Worm (Caenorhabditis elegans) whole organism, L2 larva: ENCODE results near the gene sel-1.

ENCODE experiments used
- F13H6.1 ChIP-seq: sonication (generic microtip); optimal IDR thresholded peaks from 2 replicates; lab custom pipeline; 2016; ENCODE audit warnings: missing genetic modification characterization, missing compliant biosample characterization
- Y55F3AM.14 ChIP-seq: fragments of 200-800 bp; sonication (Bioruptor generic); optimal IDR thresholded peaks from 2 replicates; lab custom pipeline; 2018; ENCODE audit warnings: mild to moderate bottlenecking, missing genetic modification characterization, missing compliant biosample characterization
- ZK546.5 ChIP-seq: sonication (generic microtip); optimal IDR thresholded peaks from 2 replicates; lab custom pipeline; 2017; ENCODE audit warnings: missing biosample characterization, missing genetic modification characterization
- alr-1 ChIP-seq: fragments of 150-350 bp; optimal IDR thresholded peaks from 2 replicates; lab custom pipeline; 2014; ENCODE audit warnings: missing biosample characterization, missing genetic modification characterization
- aly-2 ChIP-seq: fragments of 150-350 bp; optimal IDR thresholded peaks from 2 replicates; lab custom pipeline; 2014; ENCODE audit warnings: missing biosample characterization, missing genetic modification characterization
- blmp-1 ChIP-seq: sonication (generic microtip); optimal IDR thresholded peaks from 2 replicates; lab custom pipeline; 2017; ENCODE audit warnings: missing genetic modification characterization, mild to moderate bottlenecking, missing compliant biosample characterization, antibody characterized with exemption, moderate library complexity; ENCODE audit not compliant: insufficient read depth
- crh-2 ChIP-seq: sonication (generic microtip); optimal IDR thresholded peaks from 2 replicates; lab custom pipeline; 2017; ENCODE audit warnings: missing biosample characterization, missing genetic modification characterization
- dmd-4 ChIP-seq: sonication (generic microtip); optimal IDR thresholded peaks from 2 replicates; lab custom pipeline; 2017; ENCODE audit warnings: missing biosample characterization, missing genetic modification characterization
- egl-27 ChIP-seq: sonication (generic microtip); optimal IDR thresholded peaks from 3 replicates; lab custom pipeline; 2017; ENCODE audit warnings: missing biosample characterization, missing genetic modification reagents, missing genetic modification characterization
- elt-1 ChIP-seq: fragments of 150-350 bp; optimal IDR thresholded peaks from 2 replicates; lab custom pipeline; 2014; ENCODE audit warnings: missing biosample characterization, missing genetic modification characterization
- elt-3 ChIP-seq: sonication (generic microtip); optimal IDR thresholded peaks from 2 replicates; lab custom pipeline; 2017; ENCODE audit warnings: missing biosample characterization, missing genetic modification characterization
- fos-1 ChIP-seq: fragments of 150-350 bp; optimal IDR thresholded peaks from 2 replicates; lab custom pipeline; 2014; ENCODE audit warnings: missing biosample characterization, missing genetic modification characterization
- gmeb-1 ChIP-seq: fragments of 150-350 bp; optimal IDR thresholded peaks from 2 replicates; lab custom pipeline; 2014; ENCODE audit warnings: missing biosample characterization, missing genetic modification characterization
- lin-11 ChIP-seq: fragments of 150-350 bp; sonication (generic microtip); optimal IDR thresholded peaks from 2 replicates; lab custom pipeline; 2014; ENCODE audit warnings: missing biosample characterization, missing genetic modification characterization, inconsistent platforms, mixed read lengths
- lsy-2 ChIP-seq, 2 experiments: fragments of 150-350 bp in 1 of 2; sonication (generic microtip) in 1 of 2; optimal IDR thresholded peaks; 2 replicates each; lab custom pipeline; 2014 to 2017; ENCODE audit warnings: missing biosample characterization in 2 of 2, missing genetic modification characterization in 2 of 2
- mab-5 ChIP-seq: fragments of 150-350 bp; optimal IDR thresholded peaks from 2 replicates; lab custom pipeline; 2014; ENCODE audit warnings: missing biosample characterization, missing genetic modification characterization
- mdl-1 ChIP-seq, 2 experiments: fragments of 150-350 bp in 1 of 2; sonication (generic microtip) in 1 of 2; optimal IDR thresholded peaks; 2 replicates each; lab custom pipeline; 2017; ENCODE audit warnings: missing biosample characterization in 2 of 2, missing genetic modification characterization in 2 of 2
- nhr-10 ChIP-seq: sonication (generic microtip); optimal IDR thresholded peaks from 2 replicates; lab custom pipeline; 2017; ENCODE audit warnings: missing biosample characterization, missing genetic modification characterization
- nhr-11 ChIP-seq: fragments of 150-350 bp; optimal IDR thresholded peaks from 2 replicates; lab custom pipeline; 2014; ENCODE audit warnings: missing biosample characterization, missing genetic modification characterization
- nhr-12 ChIP-seq: fragments of 150-350 bp; optimal IDR thresholded peaks from 2 replicates; lab custom pipeline; 2014; ENCODE audit warnings: missing biosample characterization, missing genetic modification characterization
- nhr-129 ChIP-seq: fragments of 150-350 bp; optimal IDR thresholded peaks from 2 replicates; lab custom pipeline; 2014; ENCODE audit warnings: missing biosample characterization, missing genetic modification characterization
- nhr-21 ChIP-seq: fragments of 150-350 bp; optimal IDR thresholded peaks from 2 replicates; lab custom pipeline; 2014; ENCODE audit warnings: missing biosample characterization, missing genetic modification characterization
- nhr-237 ChIP-seq: fragments of 150-350 bp; optimal IDR thresholded peaks from 2 replicates; lab custom pipeline; 2014; ENCODE audit warnings: missing biosample characterization, missing genetic modification characterization
- nhr-25 ChIP-seq: fragments of 150-350 bp; sonication (generic microtip); optimal IDR thresholded peaks from 3 replicates; lab custom pipeline; 2014; ENCODE audit warnings: missing biosample characterization, missing genetic modification characterization
- nhr-6 ChIP-seq: fragments of 150-350 bp; optimal IDR thresholded peaks from 2 replicates; lab custom pipeline; 2014; ENCODE audit warnings: missing biosample characterization, missing genetic modification characterization
- nhr-77 ChIP-seq: fragments of 150-350 bp; optimal IDR thresholded peaks from 2 replicates; lab custom pipeline; 2014; ENCODE audit warnings: missing biosample characterization, missing genetic modification characterization
- skn-1 ChIP-seq: sonication (generic microtip); optimal IDR thresholded peaks from 2 replicates; lab custom pipeline; 2017; ENCODE audit warnings: missing biosample characterization, missing genetic modification characterization
- sma-3 ChIP-seq: sonication (generic microtip); optimal IDR thresholded peaks from 2 replicates; lab custom pipeline; 2016; ENCODE audit warnings: missing genetic modification reagents, missing genetic modification characterization, missing compliant biosample characterization
- sma-9 ChIP-seq, 2 experiments: fragments of 150-350 bp in 1 of 2; sonication (generic microtip) in 1 of 2; optimal IDR thresholded peaks; 2 replicates each; lab custom pipeline; 2014 to 2016; ENCODE audit warnings: missing genetic modification characterization in 2 of 2, mild to moderate bottlenecking in 1 of 2, missing biosample characterization in 1 of 2, missing compliant biosample characterization in 1 of 2, missing genetic modification reagents in 1 of 2, moderate library complexity in 1 of 2
- snpc-4 ChIP-seq: fragments of 150-350 bp; optimal IDR thresholded peaks from 2 replicates; lab custom pipeline; 2014; ENCODE audit warnings: missing biosample characterization, missing genetic modification characterization
- unc-39 ChIP-seq: fragments of 150-350 bp; optimal IDR thresholded peaks from 2 replicates; lab custom pipeline; 2014; ENCODE audit warnings: missing biosample characterization, missing genetic modification characterization
- unc-55 ChIP-seq: fragments of 150-350 bp; sonication (generic microtip); optimal IDR thresholded peaks from 3 replicates; lab custom pipeline; 2014; ENCODE audit warnings: missing biosample characterization, missing genetic modification reagents, missing genetic modification characterization
- unc-62 ChIP-seq: fragments of 150-350 bp; optimal IDR thresholded peaks from 2 replicates; lab custom pipeline; 2014; ENCODE audit warnings: missing biosample characterization, missing genetic modification reagents, missing genetic modification characterization
- zag-1 ChIP-seq: fragments of 150-350 bp; optimal IDR thresholded peaks from 2 replicates; lab custom pipeline; 2014; ENCODE audit warnings: missing biosample characterization, missing genetic modification characterization
- ztf-1 ChIP-seq: fragments of 200-800 bp; sonication (Bioruptor generic); conservative IDR thresholded peaks from 2 replicates; pipeline ENCODE4 v1.3.6; 2022; ENCODE audit warnings: missing genetic modification characterization, missing compliant biosample characterization
- ztf-11 ChIP-seq: sonication (generic microtip); optimal IDR thresholded peaks from 2 replicates; lab custom pipeline; 2017; ENCODE audit warnings: missing biosample characterization, missing genetic modification characterization
- ztf-4 ChIP-seq: fragments of 150-350 bp; optimal IDR thresholded peaks from 2 replicates; lab custom pipeline; 2014; ENCODE audit warnings: missing biosample characterization, missing genetic modification characterization

Gene sel-1

ce11 chrV:12540018-12540417 is 20.5 kb upstream of the sel-1 start:
- TF ChIP-seq nhr-12 (tag; lab: Kevin White, UChicago) (no peak), ztf-11 (tag; lab: Kevin White, UChicago) (no peak), F13H6.1 (tag; lab: Kevin White, UChicago) (no peak), blmp-1 (tag; lab: Kevin White, UChicago) (no peak), ztf-4 (tag; lab: Kevin White, UChicago) (no peak), nhr-21 (no peak), lsy-2 (tag; optimal IDR thresholded peaks at IDR 0.05; lab: Kevin White, UChicago) (no peak), unc-62 (GFP tag; lab: Kevin White, UChicago) (peak; percentile 46), fos-1 (tag; lab: Kevin White, UChicago) (peak; percentile 92), elt-1 (tag; lab: Kevin White, UChicago) (no peak), zag-1 (tag; lab: Kevin White, UChicago) (peak; percentile 8), ZK546.5 (tag; lab: Kevin White, UChicago) (no peak), skn-1 (tag; lab: Kevin White, UChicago) (no peak), lin-11 (tag; lab: Kevin White, UChicago) (no peak), alr-1 (tag; lab: Kevin White, UChicago) (no peak), sma-3 (GFP tag; lab: Kevin White, UChicago) (no peak), unc-39 (tag; lab: Kevin White, UChicago) (no peak)

DNA sequence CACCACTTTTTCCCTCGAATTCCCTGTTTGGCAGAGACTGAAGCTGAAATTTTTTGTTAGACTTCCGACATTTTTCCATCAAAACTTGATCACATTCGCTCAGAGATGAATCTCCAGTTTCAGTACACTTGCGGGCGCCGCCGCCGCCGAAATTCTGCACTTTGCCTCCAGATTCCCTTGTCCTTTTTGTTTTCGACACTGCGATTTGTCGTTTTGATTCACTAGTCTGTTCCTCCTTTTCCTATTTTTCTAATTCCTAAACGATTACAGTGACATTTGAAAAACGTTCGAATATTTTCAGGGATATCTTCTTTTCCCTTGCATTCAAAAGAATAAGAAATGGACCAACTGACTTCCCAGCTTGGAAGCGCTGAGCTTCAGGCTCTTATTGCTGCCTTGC is 19.8 kb upstream of the sel-1 start, which contains the start of gene F45D3.2:
TSS of gene F45D3.2 (plus strand) at position 301 of the 400 bp plus-strand sequence.
- no peak for TF ChIP-seq nhr-77 (tag; lab: Kevin White, UChicago)
- no peak for TF ChIP-seq sma-3 (GFP tag; lab: Kevin White, UChicago)
- TF ChIP-seq alr-1 (tag; lab: Kevin White, UChicago) = no peak
- no peak for TF ChIP-seq crh-2 (tag; lab: Kevin White, UChicago)
- TF ChIP-seq elt-1 (tag; lab: Kevin White, UChicago) = no peak
- TF ChIP-seq nhr-25 (tag; lab: Kevin White, UChicago) = no peak
- TF ChIP-seq dmd-4 (tag; lab: Kevin White, UChicago) = no peak
- no peak for TF ChIP-seq unc-55
- no peak for TF ChIP-seq lin-11 (tag; lab: Kevin White, UChicago)
- no peak for TF ChIP-seq nhr-10
- TF ChIP-seq gmeb-1 (tag; lab: Kevin White, UChicago) = no peak
- no peak for TF ChIP-seq skn-1 (tag; lab: Kevin White, UChicago)
- TF ChIP-seq blmp-1 (tag; lab: Kevin White, UChicago) = no peak
- no peak for TF ChIP-seq nhr-21
- TF ChIP-seq zag-1 (tag; lab: Kevin White, UChicago) = no peak
- no peak for TF ChIP-seq sma-9 (GFP tag; optimal IDR thresholded peaks at IDR 0.05; lab: Kevin White, UChicago)
- no peak for TF ChIP-seq sma-9 (tag; optimal IDR thresholded peaks at IDR 0.05; lab: Kevin White, UChicago)
- no peak for TF ChIP-seq Y55F3AM.14 (GFP tag; lab: Kevin White, UChicago)
- TF ChIP-seq fos-1 (tag; lab: Kevin White, UChicago) = no peak
- no peak for TF ChIP-seq snpc-4 (tag; lab: Kevin White, UChicago)
- TF ChIP-seq aly-2 (tag; lab: Kevin White, UChicago) = no peak
- TF ChIP-seq, all 48 proteins: peak for 0

DNA sequence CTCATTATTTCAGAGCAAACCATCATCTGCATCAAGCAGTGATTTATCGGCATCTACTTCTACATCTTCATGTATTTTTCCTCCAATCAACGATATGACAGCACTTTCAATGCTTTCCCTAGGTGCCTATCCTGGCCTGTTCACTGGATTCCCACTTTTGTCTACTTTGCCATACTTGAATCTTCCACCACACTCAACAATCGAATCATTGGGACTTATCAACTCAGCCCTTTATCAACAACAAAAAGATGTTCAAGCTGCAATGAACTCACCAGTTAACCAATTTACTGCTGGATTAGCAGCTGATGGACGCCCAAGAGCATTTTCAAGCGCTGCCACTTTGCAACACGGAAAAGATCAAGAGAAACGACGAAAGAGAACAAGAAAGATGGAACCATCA is 19.3 kb upstream of the sel-1 start:
- no peak for TF ChIP-seq nhr-237 (tag; lab: Kevin White, UChicago)
- no peak for TF ChIP-seq aly-2 (tag; lab: Kevin White, UChicago)
- TF ChIP-seq mdl-1 (tag; optimal IDR thresholded peaks at IDR 0.05; lab: Kevin White, UChicago) = no peak
- TF ChIP-seq nhr-129 (tag; lab: Kevin White, UChicago) = no peak
- no peak for TF ChIP-seq lin-11 (tag; lab: Kevin White, UChicago)
- no peak for TF ChIP-seq nhr-21
- no peak for TF ChIP-seq Y55F3AM.14 (GFP tag; lab: Kevin White, UChicago)
- no peak for TF ChIP-seq nhr-6 (tag; lab: Kevin White, UChicago)
- no peak for TF ChIP-seq ztf-11 (tag; lab: Kevin White, UChicago)

DNA sequence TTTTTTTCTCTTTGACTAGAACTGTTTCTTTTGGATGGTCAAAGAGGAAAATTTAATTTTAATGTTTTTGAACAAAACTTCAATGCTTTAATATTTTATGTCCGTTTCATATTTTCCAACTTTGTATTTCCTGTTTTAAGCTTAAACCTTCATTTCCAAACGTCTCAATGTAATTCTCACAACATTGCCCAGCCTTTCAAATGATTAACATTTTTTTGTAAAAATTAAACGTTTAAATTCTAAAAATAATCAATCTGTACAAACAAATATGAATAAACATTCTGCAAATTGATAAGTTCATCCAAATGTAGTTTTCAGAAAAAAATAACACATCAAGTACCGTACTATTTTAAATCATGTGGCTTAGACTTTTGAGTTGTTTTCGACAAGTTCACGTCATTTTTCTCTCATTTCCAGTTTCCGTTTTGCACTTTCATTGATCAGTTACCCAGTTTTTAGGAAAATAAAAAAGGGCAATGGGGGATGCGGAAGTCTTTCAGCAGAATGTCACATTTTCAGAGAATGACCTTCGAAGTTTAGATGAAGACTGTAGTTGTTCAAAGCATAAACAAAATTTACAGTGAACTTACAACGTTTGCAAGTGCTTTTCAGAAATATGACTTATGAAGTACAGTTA is 17.7 kb upstream of the sel-1 start:
- TF ChIP-seq nhr-25 (tag; lab: Kevin White, UChicago) (peak; percentile 37), blmp-1 (tag; lab: Kevin White, UChicago) (peak; percentile 48), elt-1 (tag; lab: Kevin White, UChicago) (no peak), fos-1 (tag; lab: Kevin White, UChicago) (peak; percentile 45), skn-1 (tag; lab: Kevin White, UChicago) (no peak), sma-9 (GFP tag; optimal IDR thresholded peaks at IDR 0.05; lab: Kevin White, UChicago) (no peak), sma-9 (tag; optimal IDR thresholded peaks at IDR 0.05; lab: Kevin White, UChicago) (no peak), unc-55 (no peak), ztf-1 (GFP tag; lab: Robert Waterston, UW) (no peak), egl-27 (tag; lab: Kevin White, UChicago) (no peak), lsy-2 (tag; optimal IDR thresholded peaks at IDR 0.05; lab: Kevin White, UChicago) (peak in 1 of 2 experiments; percentile 43), mab-5 (tag; lab: Kevin White, UChicago) (no peak), nhr-11 (tag; lab: Kevin White, UChicago) (peak; percentile 83), alr-1 (tag; lab: Kevin White, UChicago) (no peak), elt-3 (tag; lab: Kevin White, UChicago) (no peak), nhr-21 (peak; percentile 60)
- TF ChIP-seq, all 48 proteins: peak for 6
